Worm (Caenorhabditis elegans) whole organism, L1 larva: ENCODE results near the gene hmg-4.
A peak's percentile ranks its signal among the peaks of the same experiment; 100 is the strongest.

Experiments used
- C04F5.9 ChIP-seq: sonication (generic microtip); optimal IDR thresholded peaks from 2 replicates; lab custom pipeline; 2016; ENCODE audit warnings: missing genetic modification characterization, missing compliant biosample characterization
- C16A3.4 ChIP-seq: fragments of 150-350 bp; optimal IDR thresholded peaks from 2 replicates; lab custom pipeline; 2014; ENCODE audit warnings: missing biosample characterization, missing genetic modification characterization
- F16B12.6 ChIP-seq: fragments of 150-350 bp; optimal IDR thresholded peaks from 2 replicates; lab custom pipeline; 2014; ENCODE audit warnings: missing biosample characterization, missing genetic modification characterization
- aha-1 ChIP-seq: fragments of 150-350 bp; optimal IDR thresholded peaks from 2 replicates; lab custom pipeline; 2014; ENCODE audit warnings: missing biosample characterization, missing genetic modification characterization
- alr-1 ChIP-seq: fragments of 200-800 bp; sonication (Bioruptor generic); optimal IDR thresholded peaks from 2 replicates; lab custom pipeline; 2018; ENCODE audit warnings: borderline replicate concordance, mild to moderate bottlenecking, missing genetic modification characterization, missing compliant biosample characterization
- ama-1 ChIP-seq: fragments of 150-350 bp; optimal IDR thresholded peaks from 2 replicates; lab custom pipeline; 2014
- blmp-1 ChIP-seq: fragments of 150-350 bp; optimal IDR thresholded peaks from 2 replicates; lab custom pipeline; 2014; ENCODE audit warnings: missing biosample characterization, missing genetic modification characterization
- ceh-63 ChIP-seq: fragments of 200-800 bp; sonication (Bioruptor generic); optimal IDR thresholded peaks from 2 replicates; lab custom pipeline; 2018; ENCODE audit warnings: mild to moderate bottlenecking, missing genetic modification characterization, missing compliant biosample characterization
- ceh-82 ChIP-seq, 3 experiments: fragments of 150-350 bp in 1 of 3; sonication (generic microtip) in 2 of 3; optimal IDR thresholded peaks; 2 replicates each; lab custom pipeline; 2014 to 2017; ENCODE audit warnings: missing biosample characterization in 3 of 3, missing genetic modification characterization in 3 of 3
- dpl-1 ChIP-seq, 3 experiments: fragments of 150-350 bp in 2 of 3; sonication (generic microtip) in 1 of 3; optimal IDR thresholded peaks; 2 replicates each; lab custom pipeline; 2014 to 2017; ENCODE audit warnings: missing biosample characterization in 3 of 3, missing genetic modification characterization in 3 of 3, missing genetic modification reagents in 3 of 3
- dsc-1 ChIP-seq: sonication (generic microtip); optimal IDR thresholded peaks from 2 replicates; lab custom pipeline; 2016; ENCODE audit warnings: mild to moderate bottlenecking, missing genetic modification characterization, missing compliant biosample characterization
- efl-1 ChIP-seq, 4 experiments: fragments of 150-350 bp; optimal IDR thresholded peaks in 3 of 4; peaks in 1 of 4; 1 replicate in 1 of 4; 2 replicates in 3 of 4; lab custom pipeline; 2014; ENCODE audit warnings: missing biosample characterization in 2 of 4, missing genetic modification characterization in 2 of 4, missing genetic modification reagents in 2 of 4
- elt-3 ChIP-seq, 6 experiments: fragments of 150-350 bp in 1 of 6; sonication (generic microtip); optimal IDR thresholded peaks; 2 replicates each; lab custom pipeline; 2017 to 2018; ENCODE audit warnings: missing biosample characterization in 6 of 6, missing genetic modification characterization in 6 of 6, inconsistent platforms in 1 of 6
- fkh-8 ChIP-seq: sonication (generic microtip); optimal IDR thresholded peaks from 2 replicates; lab custom pipeline; 2016; ENCODE audit warnings: mild to moderate bottlenecking, missing genetic modification characterization, missing compliant biosample characterization
- hpl-2 ChIP-seq: fragments of 150-350 bp; optimal IDR thresholded peaks from 2 replicates; lab custom pipeline; 2014; ENCODE audit warnings: missing biosample characterization, missing genetic modification reagents, missing genetic modification characterization
- isw-1 ChIP-seq: fragments of 200-800 bp; sonication (Bioruptor generic); IDR thresholded peaks from 2 replicates; pipeline ENCODE4 v1.3.6; 2022; ENCODE audit warnings: missing genetic modification characterization, missing compliant biosample characterization
- lin-13 ChIP-seq: fragments of 150-350 bp; optimal IDR thresholded peaks from 2 replicates; lab custom pipeline; 2014; ENCODE audit warnings: missing biosample characterization, missing genetic modification reagents, missing genetic modification characterization
- lin-14 ChIP-seq: fragments of 200-800 bp; sonication (Bioruptor generic); optimal IDR thresholded peaks from 2 replicates; lab custom pipeline; 2018; ENCODE audit warnings: mild to moderate bottlenecking, missing genetic modification characterization, moderate library complexity, missing compliant biosample characterization
- lin-35 ChIP-seq, 2 experiments: fragments of 150-350 bp; optimal IDR thresholded peaks; 2 replicates each; lab custom pipeline; 2014; ENCODE audit warnings: missing biosample characterization in 2 of 2, missing genetic modification characterization in 2 of 2, missing genetic modification reagents in 2 of 2
- lin-39 ChIP-seq: fragments of 150-350 bp; optimal IDR thresholded peaks from 2 replicates; lab custom pipeline; 2014; ENCODE audit warnings: missing biosample characterization, missing genetic modification reagents, missing genetic modification characterization
- lsy-2 ChIP-seq, 2 experiments: fragments of 150-350 bp; optimal IDR thresholded peaks; 2 replicates each; lab custom pipeline; 2014; ENCODE audit warnings: missing biosample characterization in 2 of 2, missing genetic modification characterization in 2 of 2
- mdl-1 ChIP-seq, 2 experiments: fragments of 150-350 bp; optimal IDR thresholded peaks; 2 replicates each; lab custom pipeline; 2014 to 2017; ENCODE audit warnings: missing biosample characterization in 2 of 2, missing genetic modification characterization in 2 of 2, inconsistent platforms in 1 of 2
- mep-1 ChIP-seq: fragments of 150-350 bp; optimal IDR thresholded peaks from 2 replicates; lab custom pipeline; 2014; ENCODE audit warnings: missing biosample characterization, missing genetic modification characterization
- nhr-11 ChIP-seq: fragments of 150-350 bp; optimal IDR thresholded peaks from 2 replicates; lab custom pipeline; 2014; ENCODE audit warnings: missing biosample characterization, missing genetic modification characterization
- nhr-20 ChIP-seq: sonication (generic microtip); optimal IDR thresholded peaks from 2 replicates; lab custom pipeline; 2016; ENCODE audit warnings: mild to moderate bottlenecking, missing genetic modification characterization, missing compliant biosample characterization
- nhr-47 ChIP-seq: sonication (generic microtip); optimal IDR thresholded peaks from 2 replicates; lab custom pipeline; 2016; ENCODE audit warnings: mild to moderate bottlenecking, missing genetic modification characterization, moderate library complexity, missing compliant biosample characterization
- nhr-71 ChIP-seq: sonication (generic microtip); optimal IDR thresholded peaks from 2 replicates; lab custom pipeline; 2016; ENCODE audit warnings: mild to moderate bottlenecking, missing genetic modification characterization, moderate library complexity, missing compliant biosample characterization
- nhr-76 ChIP-seq: sonication (generic microtip); optimal IDR thresholded peaks from 2 replicates; lab custom pipeline; 2017; ENCODE audit warnings: missing biosample characterization, missing genetic modification characterization
- nhr-84 ChIP-seq: sonication (generic microtip); optimal IDR thresholded peaks from 2 replicates; lab custom pipeline; 2017; ENCODE audit warnings: missing biosample characterization, missing genetic modification characterization
- nhr-85 ChIP-seq: sonication (generic microtip); peaks from one replicate; lab custom pipeline; 2016; ENCODE audit warnings: missing genetic modification characterization, inconsistent platforms, missing compliant biosample characterization
- pag-3 ChIP-seq: sonication (generic microtip); optimal IDR thresholded peaks from 2 replicates; lab custom pipeline; 2017; ENCODE audit warnings: missing genetic modification characterization, mild to moderate bottlenecking, missing compliant biosample characterization, antibody characterized with exemption, borderline replicate concordance; ENCODE audit not compliant: insufficient read depth
- pax-3 ChIP-seq: fragments of 200-800 bp; sonication (Bioruptor generic); optimal IDR thresholded peaks from 2 replicates; lab custom pipeline; 2018; ENCODE audit warnings: mild to moderate bottlenecking, missing genetic modification characterization, moderate library complexity, missing compliant biosample characterization
- rnt-1 ChIP-seq: sonication (generic microtip); optimal IDR thresholded peaks from 2 replicates; lab custom pipeline; 2016; ENCODE audit warnings: mild to moderate bottlenecking, missing genetic modification characterization, moderate library complexity, missing compliant biosample characterization
- snpc-4 ChIP-seq: fragments of 150-350 bp; optimal IDR thresholded peaks from 2 replicates; lab custom pipeline; 2014; ENCODE audit warnings: missing biosample characterization, missing genetic modification characterization
- snu-23 ChIP-seq: sonication (generic microtip); optimal IDR thresholded peaks from 2 replicates; lab custom pipeline; 2016; ENCODE audit warnings: missing genetic modification characterization, missing compliant biosample characterization
- swsn-7 ChIP-seq: sonication (generic microtip); optimal IDR thresholded peaks from 2 replicates; lab custom pipeline; 2016; ENCODE audit warnings: missing genetic modification characterization, missing compliant biosample characterization
- tbx-2 ChIP-seq: sonication (generic microtip); optimal IDR thresholded peaks from 2 replicates; lab custom pipeline; 2016; ENCODE audit warnings: missing genetic modification characterization, missing compliant biosample characterization
- unc-130 ChIP-seq: fragments of 150-350 bp; optimal IDR thresholded peaks from 2 replicates; lab custom pipeline; 2017; ENCODE audit warnings: missing biosample characterization, missing genetic modification characterization, inconsistent platforms
- unc-30 ChIP-seq: sonication (generic microtip); optimal IDR thresholded peaks from 2 replicates; lab custom pipeline; 2017; ENCODE audit warnings: missing biosample characterization, missing genetic modification characterization
- unc-86 ChIP-seq: sonication (generic microtip); optimal IDR thresholded peaks from 2 replicates; lab custom pipeline; 2016; ENCODE audit warnings: missing genetic modification characterization, missing compliant biosample characterization
- vab-15 ChIP-seq: sonication (generic microtip); optimal IDR thresholded peaks from 2 replicates; lab custom pipeline; 2017; ENCODE audit warnings: missing genotype, mild to moderate bottlenecking, missing genetic modification characterization, missing compliant biosample characterization
- xbp-1 ChIP-seq: sonication (generic microtip); optimal IDR thresholded peaks from 2 replicates; lab custom pipeline; 2016; ENCODE audit warnings: missing genetic modification characterization, missing compliant biosample characterization
- zip-4 ChIP-seq: fragments of 200-800 bp; sonication (Bioruptor generic); optimal IDR thresholded peaks from 2 replicates; lab custom pipeline; 2018; ENCODE audit warnings: mild to moderate bottlenecking, missing genetic modification characterization, moderate library complexity, missing compliant biosample characterization
- ztf-4 ChIP-seq: fragments of 150-350 bp; optimal IDR thresholded peaks from 2 replicates; lab custom pipeline; 2014; ENCODE audit warnings: missing biosample characterization, missing genetic modification characterization

hmg-4 gene

ce11 chrIII:7357356-7357755 is 24.0 kb downstream of the hmg-4 start, which contains the start of gene F08F8.10:
F08F8.10 (minus strand) TSS chrIII:7357393.
- TF ChIP-seq ceh-82 (tag; optimal IDR thresholded peaks at IDR 0.05; lab: Kevin White, UChicago): peak in 1 of 3 experiments; percentile 18
- TF ChIP-seq dsc-1 (tag; lab: Kevin White, UChicago): peak; percentile 5
- peak; percentile 92 for TF ChIP-seq F16B12.6
- peak; percentile 35 for TF ChIP-seq nhr-47 (tag; lab: Kevin White, UChicago)
- TF ChIP-seq dpl-1 (GFP tag; optimal IDR thresholded peaks at IDR 0.05; lab: Kevin White, UChicago): peak; percentile 33 to 65 (median 47)
- peak; percentile 51 for TF ChIP-seq nhr-20 (tag; lab: Kevin White, UChicago)
- no peak for TF ChIP-seq aha-1 (tag; lab: Kevin White, UChicago)
- peak in 1 of 2 experiments; percentile 61 for TF ChIP-seq mdl-1 (tag; optimal IDR thresholded peaks at IDR 0.05; lab: Kevin White, UChicago)
- peak; percentile 61 for TF ChIP-seq snu-23 (GFP tag; lab: Kevin White, UChicago)
- TF ChIP-seq lin-35 (GFP tag; optimal IDR thresholded peaks at IDR 0.05; lab: Kevin White, UChicago): peak; percentile 64 to 68
- TF ChIP-seq ama-1: no peak
- TF ChIP-seq efl-1 (optimal IDR thresholded peaks at IDR 0.05; lab: Kevin White, UChicago): peak; percentile 52 to 64
- peak; percentile 63 to 96 for TF ChIP-seq efl-1 (GFP tag; optimal IDR thresholded peaks at IDR 0.05 in 1 of 2; lab: Kevin White, UChicago)
- TF ChIP-seq swsn-7 (tag; lab: Kevin White, UChicago): peak; percentile 37
- peak; percentile 92 for TF ChIP-seq unc-86 (tag; lab: Kevin White, UChicago)
- no peak for TF ChIP-seq C04F5.9
- peak; percentile 23 for TF ChIP-seq rnt-1
- no peak for TF ChIP-seq pag-3 (tag; lab: Kevin White, UChicago)
- TF ChIP-seq nhr-85: peak; percentile 56
- no peak for TF ChIP-seq lin-13 (GFP tag; lab: Kevin White, UChicago)
- no peak for TF ChIP-seq nhr-84 (tag; lab: Kevin White, UChicago)
- TF ChIP-seq unc-30 (tag; lab: Kevin White, UChicago): no peak
- no peak for TF ChIP-seq nhr-76 (tag; lab: Kevin White, UChicago)
- no peak for TF ChIP-seq pax-3 (tag; lab: Kevin White, UChicago)
- TF ChIP-seq isw-1 (GFP tag; lab: Robert Waterston, UW): peak; percentile 4; the same call in 1 of the 2 replicates
- peak; percentile 82 for TF ChIP-seq mep-1
- no peak for TF ChIP-seq fkh-8 (tag; lab: Kevin White, UChicago)
- peak; percentile 35 for TF ChIP-seq xbp-1 (tag; lab: Kevin White, UChicago)
- no peak for TF ChIP-seq lin-39 (tag; lab: Kevin White, UChicago)
- TF ChIP-seq alr-1: no peak
- TF ChIP-seq nhr-11 (tag; lab: Kevin White, UChicago): no peak
- TF ChIP-seq zip-4: no peak
- TF ChIP-seq snpc-4 (tag; lab: Kevin White, UChicago): no peak
- TF ChIP-seq C16A3.4: peak; percentile 24
- no peak for TF ChIP-seq hpl-2 (GFP tag; lab: Kevin White, UChicago)
- TF ChIP-seq unc-130 (tag; lab: Kevin White, UChicago): peak; percentile 33
- no peak for TF ChIP-seq vab-15 (tag; lab: Kevin White, UChicago)
- peak; percentile 56 for TF ChIP-seq nhr-71 (tag; lab: Kevin White, UChicago)
- TF ChIP-seq ztf-4 (tag; lab: Kevin White, UChicago): no peak
- peak; percentile 63 to 64 for TF ChIP-seq lsy-2 (tag; optimal IDR thresholded peaks at IDR 0.05; lab: Kevin White, UChicago)
- peak in 1 of 6 experiments; percentile 1 for TF ChIP-seq elt-3 (tag; optimal IDR thresholded peaks at IDR 0.05; lab: Kevin White, UChicago)
- TF ChIP-seq blmp-1: peak; percentile 44
- TF ChIP-seq lin-14: peak; percentile 52
- peak; percentile 9 for TF ChIP-seq tbx-2 (tag; lab: Kevin White, UChicago)

- no peak for TF ChIP-seq rnt-1
- peak in 1 of 2 experiments; percentile 1 for TF ChIP-seq lin-35 (GFP tag; optimal IDR thresholded peaks at IDR 0.05; lab: Kevin White, UChicago)
- peak; percentile 45 for TF ChIP-seq F16B12.6
- TF ChIP-seq C04F5.9: no peak
- no peak for TF ChIP-seq ceh-63
- no peak for TF ChIP-seq snpc-4 (tag; lab: Kevin White, UChicago)
- TF ChIP-seq tbx-2 (tag; lab: Kevin White, UChicago): no peak
Measured at ce11 chrIII:7353871-7354270, 27.5 kb downstream of the hmg-4 start, which contains the start of gene F08F8.9. F08F8.9 (minus strand) TSS chrIII:7353971.
